Worm (Caenorhabditis elegans): ENCODE data around the gene nifk-1.

nifk-1 gene

DNA sequence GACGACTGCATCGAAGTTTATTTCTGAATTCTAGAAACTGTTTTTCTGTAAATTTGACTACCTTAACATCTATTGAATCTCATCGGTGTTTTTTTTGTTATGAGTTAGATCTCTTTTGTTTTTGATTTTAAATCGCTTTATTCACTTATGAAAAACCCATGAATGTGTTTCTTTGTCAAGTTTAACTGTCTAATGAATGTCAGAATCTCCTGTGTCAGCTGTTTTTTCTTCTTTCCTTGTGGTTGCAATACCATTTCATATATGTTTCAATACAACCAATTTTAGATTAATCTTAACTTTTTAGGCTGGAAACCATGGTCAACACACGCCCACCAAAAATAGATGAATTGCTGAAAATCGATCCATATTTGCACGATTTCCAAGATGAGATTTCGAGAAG lies 1.9 kb upstream of the nifk-1 start, which contains the start of gene T04A8.7:
Gene T04A8.7, plus strand, starts transcription at position 301 of the 400 bp plus-strand sequence.
- no peak for TF ChIP-seq ceh-6 (GFP tag; optimal IDR thresholded peaks at IDR 0.05)
- no peak for TF ChIP-seq ceh-9 (tag; optimal IDR thresholded peaks at IDR 0.05)
- TF ChIP-seq tbx-7 (tag; optimal IDR thresholded peaks at IDR 0.05) = no peak
- TF ChIP-seq nfya-1 (tag; optimal IDR thresholded peaks at IDR 0.05) = no peak
- no peak for TF ChIP-seq pag-3 (tag; optimal IDR thresholded peaks at IDR 0.05; ENCODE audit: borderline replicate concordance)
- no peak for TF ChIP-seq unc-86 (tag; optimal IDR thresholded peaks at IDR 0.05)
- TF ChIP-seq madf-2 (tag; optimal IDR thresholded peaks at IDR 0.05) = no peak
- TF ChIP-seq gmeb-2 (tag; optimal IDR thresholded peaks at IDR 0.05) = no peak
- no peak for TF ChIP-seq ceh-18 (tag; optimal IDR thresholded peaks at IDR 0.05)
- no peak for TF ChIP-seq fkh-10 (GFP tag; optimal IDR thresholded peaks at IDR 0.05)
- TF ChIP-seq elt-2 (tag; optimal IDR thresholded peaks at IDR 0.05) = no peak
- TF ChIP-seq hlh-13 (GFP tag; optimal IDR thresholded peaks at IDR 0.05) = no peak
- TF ChIP-seq dve-1 (tag; optimal IDR thresholded peaks at IDR 0.05) = no peak
- no peak for TF ChIP-seq pqm-1 (tag; optimal IDR thresholded peaks at IDR 0.05)
- no peak for TF ChIP-seq sdc-2 (tag; optimal IDR thresholded peaks at IDR 0.05)
- TF ChIP-seq pha-4 (tag; optimal IDR thresholded peaks at IDR 0.05) = no peak
- no peak for TF ChIP-seq ceh-30 (tag; optimal IDR thresholded peaks at IDR 0.05)
- no peak for TF ChIP-seq unc-55 (GFP tag; optimal IDR thresholded peaks at IDR 0.05)

DNA sequence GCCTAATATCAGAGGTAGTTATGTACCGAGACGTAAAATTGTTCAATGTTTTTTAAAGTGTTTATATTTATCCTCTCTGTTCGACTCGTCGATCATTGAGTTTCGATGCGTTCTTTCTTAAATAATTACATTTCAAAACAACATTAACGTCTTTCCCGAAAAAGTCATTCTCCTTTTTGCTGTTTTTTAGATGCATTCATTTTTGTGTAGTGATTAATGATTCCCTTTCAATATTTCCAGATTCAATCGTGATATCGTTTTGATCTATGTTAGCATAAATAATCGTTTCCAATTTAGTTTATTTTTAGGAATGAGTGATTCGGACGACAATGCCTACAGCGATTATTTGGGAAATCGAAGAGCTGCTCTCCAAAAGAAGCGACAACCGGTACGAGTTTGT lies 588 bp upstream of the nifk-1 start, which contains the start of gene T04A8.8:
Gene T04A8.8, plus strand, starts transcription at position 301 of the 400 bp plus-strand sequence.
- TF ChIP-seq npax-4 (tag; optimal IDR thresholded peaks at IDR 0.05) (no peak), nhr-232 (tag; optimal IDR thresholded peaks at IDR 0.05) (no peak), hlh-6 (tag; optimal IDR thresholded peaks at IDR 0.05) (no peak), K09A11.1 (tag; optimal IDR thresholded peaks at IDR 0.05; ENCODE audit: insufficient read depth) (no peak), unc-55 (GFP tag; optimal IDR thresholded peaks at IDR 0.05) (no peak), eyg-1 (tag; optimal IDR thresholded peaks at IDR 0.05) (no peak), nhr-11 (tag; optimal IDR thresholded peaks at IDR 0.05) (no peak), pag-3 (tag; optimal IDR thresholded peaks at IDR 0.05; ENCODE audit: borderline replicate concordance) (no peak), madf-2 (tag; optimal IDR thresholded peaks at IDR 0.05) (no peak), T23F11.4 (GFP tag; optimal IDR thresholded peaks at IDR 0.05) (no peak), ceh-9 (tag; optimal IDR thresholded peaks at IDR 0.05) (no peak), fkh-10 (GFP tag; optimal IDR thresholded peaks at IDR 0.05) (no peak), pha-2 (tag; optimal IDR thresholded peaks at IDR 0.05) (no peak), pax-1 (tag; optimal IDR thresholded peaks at IDR 0.05) (no peak), ztf-16 (tag; optimal IDR thresholded peaks at IDR 0.05) (no peak), ceh-14 (tag; optimal IDR thresholded peaks at IDR 0.05) (no peak), fkh-6 (tag; optimal IDR thresholded peaks at IDR 0.05) (no peak)

DNA sequence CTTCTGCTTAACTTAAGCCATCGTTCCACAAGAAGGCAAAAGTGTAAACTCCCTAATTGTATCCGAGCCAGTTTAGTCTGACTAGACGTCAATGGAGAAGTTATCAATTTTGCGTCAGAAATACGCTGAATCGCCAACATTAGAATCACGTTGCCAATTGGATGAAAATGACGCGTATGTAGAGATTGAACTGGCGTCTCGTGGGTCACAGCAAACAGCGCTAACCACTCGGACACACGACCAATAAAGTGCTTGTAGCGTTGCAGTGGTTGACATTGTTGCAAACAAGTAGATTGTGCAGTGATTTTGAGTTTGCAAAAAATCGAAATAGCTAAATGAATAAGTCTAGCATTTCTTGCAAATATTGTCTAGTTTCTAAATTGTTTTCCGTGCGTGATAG lies 3.5 kb downstream of the nifk-1 start:
- peak; percentile 59 for TF ChIP-seq nfya-1 (tag; optimal IDR thresholded peaks at IDR 0.05)
- TF ChIP-seq nhr-232 (tag; optimal IDR thresholded peaks at IDR 0.05) = peak; percentile 75
- peak; percentile 69 for TF ChIP-seq ahr-1 (tag; optimal IDR thresholded peaks at IDR 0.05)
- peak; percentile 62 for TF ChIP-seq sdc-2 (tag; optimal IDR thresholded peaks at IDR 0.05)
- TF ChIP-seq fkh-10 (GFP tag; optimal IDR thresholded peaks at IDR 0.05) = no peak
- TF ChIP-seq hlh-13 (GFP tag; optimal IDR thresholded peaks at IDR 0.05) = peak; percentile 77
- TF ChIP-seq unc-42 (tag; optimal IDR thresholded peaks at IDR 0.05) = no peak
- TF ChIP-seq gmeb-2 (tag; optimal IDR thresholded peaks at IDR 0.05) = peak; percentile 80
- peak; percentile 83 for TF ChIP-seq elt-2 (tag; optimal IDR thresholded peaks at IDR 0.05)
- TF ChIP-seq ttx-3 (tag; optimal IDR thresholded peaks at IDR 0.05) = peak; percentile 75
- TF ChIP-seq F13H6.1 (tag; optimal IDR thresholded peaks at IDR 0.05) = peak; percentile 31
- peak; percentile 89 for TF ChIP-seq ceh-6 (GFP tag; optimal IDR thresholded peaks at IDR 0.05)
- TF ChIP-seq pros-1 (tag; optimal IDR thresholded peaks at IDR 0.05) = no peak
- peak; percentile 34 for TF ChIP-seq ceh-2 (tag; optimal IDR thresholded peaks at IDR 0.05)
- TF ChIP-seq Y22D7AL.16 (tag; optimal IDR thresholded peaks at IDR 0.05) = peak; percentile 63
- TF ChIP-seq madf-2 (tag; optimal IDR thresholded peaks at IDR 0.05) = peak; percentile 84
- TF ChIP-seq pax-1 (tag; optimal IDR thresholded peaks at IDR 0.05) = no peak
- TF ChIP-seq eyg-1 (tag; optimal IDR thresholded peaks at IDR 0.05) = peak; percentile 29
- TF ChIP-seq hlh-30 (tag; optimal IDR thresholded peaks at IDR 0.05; ENCODE audit: insufficient read depth) = peak; percentile 69
- peak; percentile 74 for TF ChIP-seq tbx-2 (tag; optimal IDR thresholded peaks at IDR 0.05)
- TF ChIP-seq dve-1 (tag; optimal IDR thresholded peaks at IDR 0.05) = peak; percentile 77
- TF ChIP-seq sox-2 (GFP tag; IDR thresholded peaks at IDR 0.05) = peak; percentile 65
- TF ChIP-seq lim-6 (tag; optimal IDR thresholded peaks at IDR 0.05) = no peak
- peak; percentile 74 for TF ChIP-seq C38D4.7 (GFP tag; optimal IDR thresholded peaks at IDR 0.05)
- peak; percentile 63 for TF ChIP-seq T23F11.4 (GFP tag; optimal IDR thresholded peaks at IDR 0.05)
- TF ChIP-seq hlh-15 (tag; optimal IDR thresholded peaks at IDR 0.05) = peak; percentile 57
- peak; percentile 24 for TF ChIP-seq hlh-8 (tag; optimal IDR thresholded peaks at IDR 0.05)
- no peak for TF ChIP-seq nhr-11 (tag; optimal IDR thresholded peaks at IDR 0.05)
- TF ChIP-seq K09A11.1 (tag; optimal IDR thresholded peaks at IDR 0.05; ENCODE audit: insufficient read depth) = peak; percentile 57
- TF ChIP-seq hlh-6 (tag; optimal IDR thresholded peaks at IDR 0.05) = peak; percentile 87
- peak; percentile 51 for TF ChIP-seq ceh-30 (tag; optimal IDR thresholded peaks at IDR 0.05)
- peak; percentile 40; the same call in 1 of the 2 replicates for TF ChIP-seq unc-3 (GFP tag; conservative IDR thresholded peaks at IDR 0.05)
- peak; percentile 61 for TF ChIP-seq unc-3 (tag; optimal IDR thresholded peaks at IDR 0.05)
